Fruit fly (Drosophila melanogaster) whole organism, embryonic: Measurements from ENCODE around the gene Hr78.

Experiments
- C15 ChIP-seq: fragments of 200-800 bp; sonication (Bioruptor generic); IDR thresholded peaks from 3 replicates; pipeline ENCODE4 v1.3.6; 2022; ENCODE audit warnings: missing biosample characterization, missing genetic modification characterization
- CG10654 ChIP-seq: fragments of 200-800 bp; sonication (Bioruptor generic); optimal IDR thresholded peaks from 2 replicates; lab custom pipeline; 2016; ENCODE audit warnings: missing biosample characterization, missing genetic modification characterization
- CG11398 ChIP-seq: fragments of 200-800 bp; sonication (Bioruptor generic); optimal IDR thresholded peaks from 2 replicates; lab custom pipeline; 2016; ENCODE audit warnings: missing biosample characterization, missing genetic modification characterization
- CG13123 ChIP-seq: fragments of 200-800 bp; sonication (Bioruptor generic); optimal IDR thresholded peaks from 2 replicates; lab custom pipeline; 2016; ENCODE audit warnings: missing biosample characterization, missing genetic modification characterization
- CG13775 ChIP-seq: fragments of 200-800 bp; sonication (Bioruptor generic); optimal IDR thresholded peaks from 3 replicates; lab custom pipeline; 2017; ENCODE audit warnings: missing biosample characterization, mild to moderate bottlenecking, missing genetic modification characterization
- CG14441 ChIP-seq: fragments of 200-800 bp; sonication (Bioruptor generic); IDR thresholded peaks from 2 replicates; pipeline ENCODE4 v1.3.6; 2022; ENCODE audit warnings: missing biosample characterization, missing genetic modification characterization
- CG17186 ChIP-seq: fragments of 200-800 bp; sonication (Bioruptor generic); optimal IDR thresholded peaks from 3 replicates; lab custom pipeline; 2017; ENCODE audit warnings: missing biosample characterization, missing genetic modification reagents, missing genetic modification characterization
- CG17361 ChIP-seq: fragments of 200-800 bp; sonication (Bioruptor generic); IDR thresholded peaks from 3 replicates; pipeline ENCODE4 v1.3.6; 2022; ENCODE audit warnings: missing biosample characterization, missing genetic modification characterization
- CG18011 ChIP-seq: fragments of 200-800 bp; sonication (Bioruptor generic); optimal IDR thresholded peaks from 2 replicates; lab custom pipeline; 2017; ENCODE audit warnings: missing biosample characterization, missing genetic modification characterization, mild to moderate bottlenecking, moderate library complexity, missing genotype
- CG2129 ChIP-seq: fragments of 200-800 bp; sonication (Bioruptor generic); IDR thresholded peaks from 2 replicates; pipeline ENCODE4 v1.3.6; 2022; ENCODE audit warnings: missing biosample characterization, missing genetic modification characterization; ENCODE audit not compliant: partially characterized antibody
- CG30403 ChIP-seq: fragments of 200-800 bp; sonication (Bioruptor generic); optimal IDR thresholded peaks from 3 replicates; lab custom pipeline; 2016; ENCODE audit warnings: missing biosample characterization, missing genetic modification characterization
- CG31365 ChIP-seq: fragments of 200-800 bp; sonication (Bioruptor generic); optimal IDR thresholded peaks from 2 replicates; lab custom pipeline; 2018; ENCODE audit warnings: missing biosample characterization, mild to moderate bottlenecking, missing genetic modification characterization
- CG32767 ChIP-seq: fragments of 200-800 bp; sonication (Bioruptor generic); IDR thresholded peaks from 2 replicates; pipeline ENCODE4 v1.3.6; 2022; ENCODE audit warnings: missing biosample characterization, missing genetic modification characterization
- CG32772 ChIP-seq: fragments of 200-800 bp; sonication (Bioruptor generic); IDR thresholded peaks from 2 replicates; pipeline ENCODE4 v1.3.6; 2022; ENCODE audit warnings: missing biosample characterization, missing genetic modification characterization
- CG4707 ChIP-seq: fragments of 200-800 bp; sonication (Bioruptor generic); optimal IDR thresholded peaks from 2 replicates; lab custom pipeline; 2018; ENCODE audit warnings: missing biosample characterization, mild to moderate bottlenecking, missing genetic modification characterization, moderate library complexity
- CG4730 ChIP-seq: fragments of 200-800 bp; sonication (Bioruptor generic); IDR thresholded peaks from 2 replicates; pipeline ENCODE4 v1.3.6; 2022; ENCODE audit warnings: missing biosample characterization, missing genetic modification characterization
- CG5953 ChIP-seq: fragments of 200-800 bp; sonication (Bioruptor generic); IDR thresholded peaks from 2 replicates; pipeline ENCODE4 v1.3.6; 2022; ENCODE audit warnings: missing biosample characterization, missing genetic modification characterization
- CG6175 ChIP-seq: fragments of 200-800 bp; sonication (Bioruptor generic); IDR thresholded peaks from 3 replicates; pipeline ENCODE4 v1.3.6; 2022; ENCODE audit warnings: missing biosample characterization, missing genetic modification characterization
- CG6654 ChIP-seq: fragments of 200-800 bp; sonication (Bioruptor generic); optimal IDR thresholded peaks from 2 replicates; lab custom pipeline; 2017; ENCODE audit warnings: missing biosample characterization, mild to moderate bottlenecking, missing genetic modification characterization
- CG9437 ChIP-seq: fragments of 200-800 bp; sonication (Bioruptor generic); optimal IDR thresholded peaks from 2 replicates; lab custom pipeline; 2018; ENCODE audit warnings: missing biosample characterization, mild to moderate bottlenecking, missing genetic modification characterization
- CoRest ChIP-seq: fragments of 200-800 bp; sonication (Bioruptor generic); optimal IDR thresholded peaks from 3 replicates; lab custom pipeline; 2018; ENCODE audit warnings: missing biosample characterization, mild to moderate bottlenecking, missing genetic modification characterization, moderate library complexity
- Dfd ChIP-seq, 2 experiments: fragments of >200 bp; optimal IDR thresholded peaks; 2 replicates each; lab custom pipeline; 2017; ENCODE audit warnings: missing biosample characterization in 2 of 2, missing genetic modification characterization in 2 of 2
- Dip3 ChIP-seq: fragments of 200-800 bp; sonication (Bioruptor generic); optimal IDR thresholded peaks from 3 replicates; lab custom pipeline; 2016; ENCODE audit warnings: missing biosample characterization, missing genetic modification characterization
- H15 ChIP-seq: fragments of 200-800 bp; sonication (Bioruptor generic); IDR thresholded peaks from 3 replicates; pipeline ENCODE4 v1.3.6; 2022; ENCODE audit warnings: missing biosample characterization, missing genetic modification characterization
- Hey ChIP-seq: fragments of 200-800 bp; sonication (Bioruptor generic); optimal IDR thresholded peaks from 3 replicates; lab custom pipeline; 2018; ENCODE audit warnings: missing biosample characterization, mild to moderate bottlenecking, missing genetic modification characterization
- Oaz ChIP-seq: fragments of 200-800 bp; sonication (Bioruptor generic); IDR thresholded peaks from 2 replicates; pipeline ENCODE4 v1.3.6; 2022; ENCODE audit warnings: missing biosample characterization, missing genetic modification characterization
- Opbp ChIP-seq: fragments of 200-800 bp; sonication (Bioruptor generic); IDR thresholded peaks from 3 replicates; pipeline ENCODE4 v1.3.6; 2022; ENCODE audit warnings: missing biosample characterization, missing genetic modification characterization; ENCODE audit not compliant: partially characterized antibody
- Optix ChIP-seq: fragments of 200-800 bp; sonication (Bioruptor generic); IDR thresholded peaks from 3 replicates; pipeline ENCODE4 v1.3.6; 2022; ENCODE audit warnings: missing biosample characterization, missing genetic modification characterization
- Ptx1 ChIP-seq: fragments of 200-800 bp; sonication (Bioruptor generic); IDR thresholded peaks from 2 replicates; pipeline ENCODE4 v1.3.6; 2022; ENCODE audit warnings: missing biosample characterization, missing genetic modification characterization
- Xbp1 ChIP-seq: fragments of 200-800 bp; sonication (Bioruptor generic); optimal IDR thresholded peaks from 3 replicates; lab custom pipeline; 2016; ENCODE audit warnings: missing biosample characterization, mild to moderate bottlenecking, missing genetic modification characterization
- ase ChIP-seq: fragments of 200-800 bp; sonication (Bioruptor generic); IDR thresholded peaks from 3 replicates; pipeline ENCODE4 v1.3.6; 2022; ENCODE audit warnings: missing biosample characterization, missing genetic modification characterization
- chinmo ChIP-seq: fragments of 200-800 bp; sonication (Bioruptor generic); IDR thresholded peaks from 4 replicates; pipeline ENCODE4 v1.3.6; 2022; ENCODE audit warnings: missing biosample characterization, missing genetic modification characterization; ENCODE audit not compliant: partially characterized antibody
- chm ChIP-seq: fragments of 200-800 bp; sonication (Bioruptor generic); IDR thresholded peaks from 2 replicates; pipeline ENCODE4 v1.3.6; 2022; ENCODE audit warnings: missing biosample characterization, missing genetic modification characterization
- croc ChIP-seq: fragments of 200-800 bp; sonication (Bioruptor generic); conservative IDR thresholded peaks from 3 replicates; pipeline ENCODE4 v1.3.6; 2022; ENCODE audit warnings: missing biosample characterization, missing genetic modification characterization
- dpn ChIP-seq, 2 experiments: fragments of 200-800 bp; sonication (Bioruptor generic); optimal IDR thresholded peaks; 3 replicates each; lab custom pipeline; 2016; ENCODE audit warnings: missing biosample characterization in 2 of 2, missing genetic modification characterization in 2 of 2
- dysf ChIP-seq: fragments of 200-800 bp; sonication (Bioruptor generic); IDR thresholded peaks from 3 replicates; pipeline ENCODE4 v1.3.6; 2022; ENCODE audit warnings: missing biosample characterization, missing genetic modification characterization
- esg ChIP-seq: fragments of 200-800 bp; sonication (Bioruptor generic); conservative IDR thresholded peaks from 2 replicates; pipeline ENCODE4 v1.3.6; 2022; ENCODE audit warnings: missing biosample characterization, missing genetic modification characterization
- exex ChIP-seq: fragments of 200-800 bp; sonication (Bioruptor generic); optimal IDR thresholded peaks from 4 replicates; lab custom pipeline; 2018; ENCODE audit warnings: missing biosample characterization, mild to moderate bottlenecking, missing genetic modification characterization, moderate library complexity
- eyg ChIP-seq: fragments of 200-800 bp; sonication (Bioruptor generic); optimal IDR thresholded peaks from 3 replicates; lab custom pipeline; 2016; ENCODE audit warnings: missing biosample characterization, missing genetic modification characterization
- fd3F ChIP-seq: fragments of 200-800 bp; sonication (Bioruptor generic); optimal IDR thresholded peaks from 2 replicates; lab custom pipeline; 2018; ENCODE audit warnings: missing biosample characterization, mild to moderate bottlenecking, missing genetic modification characterization, moderate library complexity
- lmd ChIP-seq: fragments of 200-800 bp; sonication (Bioruptor generic); IDR thresholded peaks from 2 replicates; pipeline ENCODE4 v1.3.6; 2022; ENCODE audit warnings: missing biosample characterization, missing genetic modification characterization
- nerfin-1 ChIP-seq: fragments of 200-800 bp; sonication (Bioruptor generic); optimal IDR thresholded peaks from 3 replicates; lab custom pipeline; 2019; ENCODE audit warnings: missing biosample characterization, mild to moderate bottlenecking, missing genetic modification characterization, moderate library complexity
- odd ChIP-seq: fragments of 200-800 bp; sonication (Bioruptor generic); optimal IDR thresholded peaks from 2 replicates; lab custom pipeline; 2017; ENCODE audit warnings: missing biosample characterization, mild to moderate bottlenecking, missing genetic modification characterization
- pita ChIP-seq: fragments of 200-800 bp; sonication (Bioruptor generic); optimal IDR thresholded peaks from 2 replicates; lab custom pipeline; 2017; ENCODE audit warnings: missing biosample characterization, mild to moderate bottlenecking, missing genetic modification characterization
- psq ChIP-seq: fragments of 200-800 bp; sonication (Bioruptor generic); optimal IDR thresholded peaks from 2 replicates; lab custom pipeline; 2017; ENCODE audit warnings: missing biosample characterization, missing genetic modification characterization
- ranshi ChIP-seq: fragments of 200-800 bp; sonication (Bioruptor generic); IDR thresholded peaks from 2 replicates; pipeline ENCODE4 v1.3.6; 2022; ENCODE audit warnings: missing biosample characterization, missing genetic modification characterization
- scrt ChIP-seq: fragments of 200-800 bp; sonication (Bioruptor generic); optimal IDR thresholded peaks from 2 replicates; lab custom pipeline; 2018; ENCODE audit warnings: missing biosample characterization, mild to moderate bottlenecking, missing genetic modification characterization, moderate library complexity
- sd ChIP-seq: fragments of 200-800 bp; sonication (Bioruptor generic); optimal IDR thresholded peaks from 3 replicates; lab custom pipeline; 2018; ENCODE audit warnings: missing biosample characterization, mild to moderate bottlenecking, missing genetic modification characterization, moderate library complexity
- tll ChIP-seq, 2 experiments: fragments of 200-800 bp in 1 of 2; fragments of >200 bp in 1 of 2; sonication (Bioruptor generic) in 1 of 2; optimal IDR thresholded peaks; 2 replicates each; lab custom pipeline; 2017 to 2019; ENCODE audit warnings: missing biosample characterization in 2 of 2, missing genetic modification characterization in 2 of 2, mild to moderate bottlenecking in 1 of 2, moderate library complexity in 1 of 2
- tna ChIP-seq: fragments of 200-800 bp; sonication (Bioruptor generic); IDR thresholded peaks from 2 replicates; pipeline ENCODE4 v1.3.6; 2022; ENCODE audit warnings: missing biosample characterization, missing genetic modification characterization; ENCODE audit not compliant: partially characterized antibody
- tx ChIP-seq: fragments of 200-800 bp; sonication (Bioruptor generic); optimal IDR thresholded peaks from 2 replicates; lab custom pipeline; 2016; ENCODE audit warnings: missing biosample characterization, missing genetic modification characterization
- zen ChIP-seq: fragments of 200-800 bp; sonication (Bioruptor generic); optimal IDR thresholded peaks from 3 replicates; lab custom pipeline; 2018; ENCODE audit warnings: missing biosample characterization, mild to moderate bottlenecking, missing genetic modification characterization, moderate library complexity

The Hr78 gene

DNA sequence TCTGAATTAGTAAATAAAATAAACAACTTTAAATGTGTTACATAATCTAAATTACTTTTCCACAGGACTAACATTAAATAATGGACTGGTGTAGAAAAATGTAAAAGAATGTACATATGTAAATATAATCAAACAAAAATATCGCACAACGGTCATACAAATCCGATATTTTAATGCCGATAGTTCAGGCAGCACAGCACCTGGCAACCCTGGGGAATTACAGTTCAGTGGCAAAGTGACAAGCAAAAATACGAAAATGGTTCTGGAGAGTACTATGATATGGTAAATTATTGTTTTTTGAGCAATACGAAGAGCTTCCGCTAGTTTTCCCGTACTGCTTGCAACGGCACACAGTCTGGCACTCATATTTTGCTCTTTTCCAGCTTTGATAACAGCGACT, 39.6 kb upstream of the Hr78 start, which contains the start of gene Rpn10 (continued):
- TF ChIP-seq Xbp1 (peak; percentile 58), Opbp (GFP tag; lab: Robert Waterston, UW) (peak; percentile 98), Optix (GFP tag; lab: Robert Waterston, UW) (no peak), CG6654 (GFP tag; lab: Kevin White, UChicago) (no peak), scrt (GFP tag; lab: Kevin White, UChicago) (no peak), pita (GFP tag; lab: Kevin White, UChicago) (no peak), CG13123 (GFP tag; lab: Kevin White, UChicago) (no peak), CG32772 (GFP tag; lab: Robert Waterston, UW) (no peak), H15 (GFP tag; lab: Robert Waterston, UW) (no peak), chm (GFP tag; lab: Robert Waterston, UW) (no peak), Hey (tag; lab: Kevin White, UChicago) (no peak), fd3F (GFP tag; lab: Kevin White, UChicago) (no peak), Oaz (GFP tag; lab: Robert Waterston, UW) (no peak), C15 (GFP tag; lab: Robert Waterston, UW) (no peak), CG11398 (GFP tag; lab: Kevin White, UChicago) (no peak), CoRest (tag; lab: Kevin White, UChicago) (peak; percentile 67), CG5953 (no peak), CG13775 (GFP tag; lab: Kevin White, UChicago) (no peak), CG14441 (GFP tag; lab: Robert Waterston, UW) (no peak), CG2129 (GFP tag; lab: Robert Waterston, UW) (peak; percentile 93), sd (tag; lab: Kevin White, UChicago) (no peak), ase (GFP tag; lab: Robert Waterston, UW) (no peak), tll (GFP tag; optimal IDR thresholded peaks at IDR 0.05; lab: Kevin White, UChicago) (no peak), CG4730 (no peak), psq (no peak), dysf (GFP tag; lab: Robert Waterston, UW) (no peak), zen (tag; lab: Kevin White, UChicago) (peak; percentile 45), tx (GFP tag; lab: Kevin White, UChicago) (no peak), CG31365 (tag; lab: Kevin White, UChicago) (no peak), CG17186 (GFP tag; lab: Kevin White, UChicago) (no peak), tna (GFP tag; lab: Robert Waterston, UW) (peak; percentile 94), lmd (GFP tag; lab: Robert Waterston, UW) (no peak), croc (GFP tag; lab: Robert Waterston, UW) (no peak), esg (GFP tag; lab: Robert Waterston, UW) (no peak), CG6175 (GFP tag; lab: Robert Waterston, UW) (no peak), CG17361 (GFP tag; lab: Robert Waterston, UW) (peak; percentile 47; the same call in 1 of the 3 replicates), chinmo (GFP tag; lab: Robert Waterston, UW) (peak; percentile 94), CG9437 (GFP tag; lab: Kevin White, UChicago) (peak; percentile 22), nerfin-1 (peak; percentile 58), Dfd (GFP tag; optimal IDR thresholded peaks at IDR 0.05; lab: Kevin White, UChicago) (no peak), Dip3 (GFP tag; lab: Kevin White, UChicago) (peak; percentile 21), CG10654 (GFP tag; lab: Kevin White, UChicago) (peak; percentile 11), odd (GFP tag; lab: Kevin White, UChicago) (no peak), dpn (GFP tag; optimal IDR thresholded peaks at IDR 0.05; lab: Kevin White, UChicago) (peak in 1 of 2 experiments; percentile 28), Ptx1 (GFP tag; lab: Robert Waterston, UW) (no peak), CG18011 (GFP tag; lab: Kevin White, UChicago) (no peak), exex (no peak), eyg (no peak), CG30403 (GFP tag; lab: Kevin White, UChicago) (peak; percentile 33), ranshi (GFP tag; lab: Robert Waterston, UW) (no peak), CG4707 (GFP tag; lab: Kevin White, UChicago) (no peak), CG32767 (no peak)
